Worm (Caenorhabditis elegans): ENCODE data around the gene Y59A8B.19.

- TF ChIP-seq nhr-12 (tag; optimal IDR thresholded peaks at IDR 0.05) (no peak), egl-27 (tag; optimal IDR thresholded peaks at IDR 0.05) (no peak), nhr-237 (tag; optimal IDR thresholded peaks at IDR 0.05) (no peak), nhr-43 (tag; optimal IDR thresholded peaks at IDR 0.05; ENCODE audit: poor library complexity, severe bottlenecking) (no peak), ceh-82 (tag; optimal IDR thresholded peaks at IDR 0.05) (no peak), nhr-28 (tag; optimal IDR thresholded peaks at IDR 0.05) (no peak), pqm-1 (tag; optimal IDR thresholded peaks at IDR 0.05) (no peak)
Observed at ce11 chrV:18043271-18043670, 36.2 kb downstream of the Y59A8B.19 start, which contains the start of gene ebp-1.
